Worm (Caenorhabditis elegans) whole organism, L4 larva: ENCODE results near the gene panl-2.

Experiments used
- nhr-76 ChIP-seq: fragments of 150-350 bp; optimal IDR thresholded peaks from 2 replicates; lab custom pipeline; 2014; ENCODE audit warnings: missing biosample characterization, missing genetic modification characterization
- pqm-1 ChIP-seq: sonication (generic microtip); optimal IDR thresholded peaks from 2 replicates; lab custom pipeline; 2017; ENCODE audit warnings: missing biosample characterization, missing genetic modification characterization

DNA sequence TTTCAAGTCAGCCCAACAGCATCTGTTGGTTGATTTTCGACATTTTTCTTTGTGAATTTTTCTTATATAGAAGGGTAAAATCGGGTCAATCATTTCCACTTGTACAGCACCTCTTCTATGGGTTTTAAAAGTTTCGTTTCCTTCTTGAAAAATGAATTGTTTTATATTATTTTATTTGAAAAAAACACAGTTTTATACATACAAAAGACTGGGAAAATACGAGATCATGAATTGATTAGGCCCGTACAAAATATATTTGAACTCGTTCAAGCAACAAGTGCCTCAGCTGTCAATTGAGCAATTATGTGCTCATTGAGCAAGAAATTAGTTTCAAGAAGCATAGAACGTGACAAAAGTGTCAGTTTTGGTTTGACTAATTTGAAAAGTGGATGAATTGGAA is 34.2 kb upstream of the panl-2 start:
- TF ChIP-seq pqm-1 (tag; lab: Kevin White, UChicago) (no peak), nhr-76 (tag; lab: Kevin White, UChicago) (no peak)
